Fruit fly (Drosophila melanogaster) whole organism, embryonic: ENCODE measurements around the gene Polr1C.

ENCODE experiments used
- CG10209 ChIP-seq: fragments of 200-800 bp; sonication (Bioruptor generic); optimal IDR thresholded peaks from 3 replicates; lab custom pipeline; 2017; ENCODE audit warnings: missing biosample characterization, mild to moderate bottlenecking, missing genetic modification characterization, missing genetic modification reagents
- CG10462 ChIP-seq: fragments of 200-800 bp; sonication (Bioruptor generic); optimal IDR thresholded peaks from 2 replicates; lab custom pipeline; 2016; ENCODE audit warnings: missing biosample characterization, missing genetic modification characterization
- CG12299 ChIP-seq: fragments of 200-800 bp; sonication (Bioruptor generic); optimal IDR thresholded peaks from 2 replicates; lab custom pipeline; 2018; ENCODE audit warnings: missing biosample characterization, mild to moderate bottlenecking, missing genetic modification characterization
- CG1233 ChIP-seq: fragments of 200-800 bp; sonication (Bioruptor generic); optimal IDR thresholded peaks from 4 replicates; lab custom pipeline; 2018; ENCODE audit warnings: missing biosample characterization, mild to moderate bottlenecking, missing genetic modification characterization
- CG12744 ChIP-seq: fragments of 200-800 bp; sonication (Bioruptor generic); optimal IDR thresholded peaks from 2 replicates; lab custom pipeline; 2016; ENCODE audit warnings: missing biosample characterization, missing genetic modification characterization
- CG13775 ChIP-seq: fragments of 200-800 bp; sonication (Bioruptor generic); optimal IDR thresholded peaks from 3 replicates; lab custom pipeline; 2017; ENCODE audit warnings: missing biosample characterization, mild to moderate bottlenecking, missing genetic modification characterization
- CG1603 ChIP-seq: fragments of 200-800 bp; sonication (Bioruptor generic); optimal IDR thresholded peaks from 2 replicates; lab custom pipeline; 2019; ENCODE audit warnings: missing biosample characterization, mild to moderate bottlenecking, missing genetic modification characterization, moderate library complexity
- CG17186 ChIP-seq: fragments of 200-800 bp; sonication (Bioruptor generic); optimal IDR thresholded peaks from 3 replicates; lab custom pipeline; 2017; ENCODE audit warnings: missing biosample characterization, missing genetic modification reagents, missing genetic modification characterization
- CG2199 ChIP-seq: fragments of 200-800 bp; sonication (Bioruptor generic); IDR thresholded peaks from 3 replicates; pipeline ENCODE4 v1.3.6; 2022; ENCODE audit warnings: missing biosample characterization, missing genetic modification characterization
- CG31388 ChIP-seq: fragments of 200-800 bp; sonication (Bioruptor generic); optimal IDR thresholded peaks from 2 replicates; lab custom pipeline; 2016; ENCODE audit warnings: missing biosample characterization, missing genetic modification characterization
- CG5180 ChIP-seq: fragments of 200-800 bp; sonication (Bioruptor generic); optimal IDR thresholded peaks from 3 replicates; lab custom pipeline; 2017; ENCODE audit warnings: missing biosample characterization, missing genetic modification characterization, mild to moderate bottlenecking, moderate library complexity, missing genetic modification reagents
- CG7357 ChIP-seq: fragments of 200-800 bp; sonication (Bioruptor generic); IDR thresholded peaks from 3 replicates; pipeline ENCODE4 v1.3.6; 2022; ENCODE audit warnings: missing biosample characterization, missing genetic modification characterization
- CG7786 ChIP-seq: fragments of 200-800 bp; sonication (Bioruptor generic); optimal IDR thresholded peaks from 2 replicates; lab custom pipeline; 2016; ENCODE audit warnings: missing biosample characterization, missing genetic modification characterization
- CG9437 ChIP-seq: fragments of 200-800 bp; sonication (Bioruptor generic); optimal IDR thresholded peaks from 2 replicates; lab custom pipeline; 2018; ENCODE audit warnings: missing biosample characterization, mild to moderate bottlenecking, missing genetic modification characterization
- CrebB ChIP-seq: fragments of 200-800 bp; sonication (Bioruptor generic); optimal IDR thresholded peaks from 3 replicates; lab custom pipeline; 2018; ENCODE audit warnings: missing biosample characterization, mild to moderate bottlenecking, missing genetic modification characterization
- Dad ChIP-seq: fragments of 200-800 bp; sonication (Bioruptor generic); optimal IDR thresholded peaks from 3 replicates; lab custom pipeline; 2016; ENCODE audit warnings: missing biosample characterization, missing genetic modification characterization
- Deaf1 ChIP-seq: fragments of 200-800 bp; optimal IDR thresholded peaks from 3 replicates; lab custom pipeline; 2019; ENCODE audit warnings: missing biosample characterization, mild to moderate bottlenecking, missing genetic modification characterization, moderate library complexity
- Dfd ChIP-seq, 2 experiments: fragments of >200 bp; optimal IDR thresholded peaks; 2 replicates each; lab custom pipeline; 2017; ENCODE audit warnings: missing biosample characterization in 2 of 2, missing genetic modification characterization in 2 of 2
- Dip2 ChIP-seq: fragments of 200-800 bp; sonication (Bioruptor generic); IDR thresholded peaks from 2 replicates; pipeline ENCODE4 v1.3.6; 2022; ENCODE audit warnings: missing biosample characterization, missing genetic modification characterization
- Elba2 ChIP-seq: fragments of 200-800 bp; sonication (Bioruptor generic); optimal IDR thresholded peaks from 3 replicates; lab custom pipeline; 2016; ENCODE audit warnings: missing biosample characterization, missing genetic modification characterization
- Lhr ChIP-seq: fragments of 200-800 bp; sonication (Bioruptor generic); optimal IDR thresholded peaks from 3 replicates; lab custom pipeline; 2017; ENCODE audit warnings: mild to moderate bottlenecking, missing biosample characterization, missing genetic modification reagents, missing genetic modification characterization
- Lpt ChIP-seq: fragments of >200 bp; optimal IDR thresholded peaks from 2 replicates; lab custom pipeline; 2018; ENCODE audit warnings: missing biosample characterization, missing genetic modification characterization
- MBD-R2 ChIP-seq: fragments of 200-800 bp; sonication (Bioruptor generic); IDR thresholded peaks from 2 replicates; pipeline ENCODE4 v1.3.6; 2022; ENCODE audit warnings: missing biosample characterization, missing genetic modification characterization
- NC2β ChIP-seq: fragments of 200-800 bp; sonication (Bioruptor generic); optimal IDR thresholded peaks from 2 replicates; lab custom pipeline; 2016; ENCODE audit warnings: missing biosample characterization, missing genetic modification characterization
- Neu2 ChIP-seq: fragments of 200-800 bp; sonication (Bioruptor generic); optimal IDR thresholded peaks from 3 replicates; lab custom pipeline; 2016; ENCODE audit warnings: missing biosample characterization, missing genetic modification characterization, borderline replicate concordance
- Opbp ChIP-seq: fragments of 200-800 bp; sonication (Bioruptor generic); IDR thresholded peaks from 3 replicates; pipeline ENCODE4 v1.3.6; 2022; ENCODE audit warnings: missing biosample characterization, missing genetic modification characterization; ENCODE audit not compliant: partially characterized antibody
- Usf ChIP-seq: fragments of 200-800 bp; sonication (Bioruptor generic); optimal IDR thresholded peaks from 2 replicates; lab custom pipeline; 2017; ENCODE audit warnings: missing genotype, missing biosample characterization, missing genetic modification characterization
- YL-1 ChIP-seq: fragments of 200-800 bp; sonication (Bioruptor generic); optimal IDR thresholded peaks from 3 replicates; lab custom pipeline; 2017; ENCODE audit warnings: missing biosample characterization, mild to moderate bottlenecking, missing genetic modification characterization
- ac ChIP-seq: fragments of 200-800 bp; sonication (Bioruptor generic); optimal IDR thresholded peaks from 3 replicates; lab custom pipeline; 2017; ENCODE audit warnings: missing biosample characterization, mild to moderate bottlenecking, missing genetic modification characterization
- ase ChIP-seq: fragments of 200-800 bp; sonication (Bioruptor generic); IDR thresholded peaks from 3 replicates; pipeline ENCODE4 v1.3.6; 2022; ENCODE audit warnings: missing biosample characterization, missing genetic modification characterization
- caup ChIP-seq: fragments of 200-800 bp; sonication (Bioruptor generic); optimal IDR thresholded peaks from 3 replicates; lab custom pipeline; 2017; ENCODE audit warnings: missing biosample characterization, mild to moderate bottlenecking, missing genetic modification characterization, moderate library complexity; ENCODE audit not compliant: severe bottlenecking
- chinmo ChIP-seq: fragments of 200-800 bp; sonication (Bioruptor generic); IDR thresholded peaks from 4 replicates; pipeline ENCODE4 v1.3.6; 2022; ENCODE audit warnings: missing biosample characterization, missing genetic modification characterization; ENCODE audit not compliant: partially characterized antibody
- chm ChIP-seq: fragments of 200-800 bp; sonication (Bioruptor generic); IDR thresholded peaks from 2 replicates; pipeline ENCODE4 v1.3.6; 2022; ENCODE audit warnings: missing biosample characterization, missing genetic modification characterization
- disco-r ChIP-seq: fragments of 200-800 bp; sonication (Bioruptor generic); optimal IDR thresholded peaks from 2 replicates; lab custom pipeline; 2016; ENCODE audit warnings: missing biosample characterization, missing genetic modification characterization
- esg ChIP-seq: fragments of 200-800 bp; sonication (Bioruptor generic); conservative IDR thresholded peaks from 2 replicates; pipeline ENCODE4 v1.3.6; 2022; ENCODE audit warnings: missing biosample characterization, missing genetic modification characterization
- fu2 ChIP-seq: fragments of 200-800 bp; sonication (Bioruptor generic); optimal IDR thresholded peaks from 2 replicates; lab custom pipeline; 2016; ENCODE audit warnings: missing biosample characterization, missing genetic modification characterization
- gcm ChIP-seq: fragments of 200-800 bp; sonication (Bioruptor generic); optimal IDR thresholded peaks from 2 replicates; lab custom pipeline; 2019; ENCODE audit warnings: missing biosample characterization, mild to moderate bottlenecking, missing genetic modification characterization, moderate library complexity
- grn ChIP-seq: fragments of 200-800 bp; sonication (Bioruptor generic); optimal IDR thresholded peaks from 3 replicates; lab custom pipeline; 2017; ENCODE audit warnings: missing biosample characterization, missing genetic modification characterization
- hb ChIP-seq: fragments of 200-800 bp; sonication (Bioruptor generic); IDR thresholded peaks from 3 replicates; pipeline ENCODE4 v1.3.6; 2022; ENCODE audit warnings: missing biosample characterization, missing genetic modification characterization; ENCODE audit not compliant: partially characterized antibody
- inv ChIP-seq: fragments of 200-800 bp; sonication (Bioruptor generic); IDR thresholded peaks from 2 replicates; pipeline ENCODE4 v1.3.6; 2022; ENCODE audit warnings: missing biosample characterization, missing genetic modification characterization; ENCODE audit not compliant: partially characterized antibody
- jigr1 ChIP-seq: fragments of 200-800 bp; sonication (Bioruptor generic); IDR thresholded peaks from 3 replicates; pipeline ENCODE4 v1.3.6; 2022; ENCODE audit warnings: missing biosample characterization, missing genetic modification characterization
- lola ChIP-seq, 3 experiments: fragments of >200 bp in 2 of 3; fragments of 200-800 bp in 1 of 3; sonication (Bioruptor generic) in 1 of 3; optimal IDR thresholded peaks; 2 replicates each; lab custom pipeline; 2017 to 2019; ENCODE audit warnings: missing biosample characterization in 3 of 3, missing genetic modification characterization in 3 of 3, mild to moderate bottlenecking in 1 of 3, moderate library complexity in 1 of 3
- lov ChIP-seq, 2 experiments: fragments of 200-800 bp in 1 of 2; fragments of >200 bp in 1 of 2; sonication (Bioruptor generic) in 1 of 2; IDR thresholded peaks in 1 of 2; optimal IDR thresholded peaks in 1 of 2; 2 replicates in 1 of 2; 3 replicates in 1 of 2; pipeline versions ENCODE4 v1.3.6 to Lab custom; 2017 to 2022; ENCODE audit warnings: missing biosample characterization in 1 of 2, missing genetic modification characterization in 1 of 2
- repo ChIP-seq: fragments of 200-800 bp; sonication (Bioruptor generic); optimal IDR thresholded peaks from 2 replicates; lab custom pipeline; 2016; ENCODE audit warnings: missing biosample characterization, missing genetic modification characterization
- sd ChIP-seq: fragments of 200-800 bp; sonication (Bioruptor generic); optimal IDR thresholded peaks from 3 replicates; lab custom pipeline; 2018; ENCODE audit warnings: missing biosample characterization, mild to moderate bottlenecking, missing genetic modification characterization, moderate library complexity
- tll ChIP-seq, 2 experiments: fragments of 200-800 bp in 1 of 2; fragments of >200 bp in 1 of 2; sonication (Bioruptor generic) in 1 of 2; optimal IDR thresholded peaks; 2 replicates each; lab custom pipeline; 2017 to 2019; ENCODE audit warnings: missing biosample characterization in 2 of 2, missing genetic modification characterization in 2 of 2, mild to moderate bottlenecking in 1 of 2, moderate library complexity in 1 of 2
- trem ChIP-seq: fragments of 200-800 bp; optimal IDR thresholded peaks from 3 replicates; lab custom pipeline; 2019; ENCODE audit warnings: missing biosample characterization, mild to moderate bottlenecking, missing genetic modification characterization, moderate library complexity
- wor ChIP-seq: fragments of 200-800 bp; sonication (Bioruptor generic); IDR thresholded peaks from 2 replicates; pipeline ENCODE4 v1.3.6; 2022; ENCODE audit warnings: missing biosample characterization, missing genetic modification characterization

The Polr1C gene

dm6 chr2L:4976988-4977551 lies 8.3 kb downstream of the Polr1C start, which contains the start of the genes Gmd and CG3792 (continued):
- TF ChIP-seq CG17186, result peak; percentile 63
- peak; percentile 94 for TF ChIP-seq Dad (GFP tag; lab: Kevin White, UChicago)
- peak; percentile 88 for TF ChIP-seq CG31388 (GFP tag; lab: Kevin White, UChicago)
- TF ChIP-seq CG9437, result peak; percentile 91
- peak; percentile 71 for TF ChIP-seq CG1603 (tag; lab: Kevin White, UChicago)
- peak; percentile 82 for TF ChIP-seq YL-1
- peak; percentile 93 for TF ChIP-seq sd (tag; lab: Kevin White, UChicago)
- peak; percentile 14 to 44 for TF ChIP-seq tll (GFP tag; optimal IDR thresholded peaks at IDR 0.05; lab: Kevin White, UChicago)
- peak; percentile 94 for TF ChIP-seq CG10209
- TF ChIP-seq MBD-R2, result peak; percentile 97
- no peak for TF ChIP-seq lov (optimal IDR thresholded peaks at IDR 0.05; lab: Kevin White, UChicago)
- TF ChIP-seq lov (GFP tag; IDR thresholded peaks at IDR 0.05; lab: Robert Waterston, UW), result peak; percentile 76; the same call in 2 of the 3 replicates
- TF ChIP-seq Deaf1 (tag; lab: Kevin White, UChicago), result no peak
- peak; percentile 36 for TF ChIP-seq Neu2 (GFP tag; lab: Kevin White, UChicago)
- peak; percentile 73 for TF ChIP-seq ac (GFP tag; lab: Kevin White, UChicago)
- peak; percentile 89 for TF ChIP-seq CG12299 (tag; lab: Kevin White, UChicago)
- peak; percentile 88 for TF ChIP-seq hb (GFP tag; lab: Robert Waterston, UW)
- TF ChIP-seq CG7786 (GFP tag; lab: Kevin White, UChicago), result peak; percentile 93
- peak; percentile 88 for TF ChIP-seq fu2 (GFP tag; lab: Kevin White, UChicago)
- TF ChIP-seq lola (GFP tag; optimal IDR thresholded peaks at IDR 0.05; lab: Kevin White, UChicago), result peak in 1 of 3 experiments; percentile 97
- no peak for TF ChIP-seq Lpt
- TF ChIP-seq NC2β, result peak; percentile 91
- peak; percentile 81 for TF ChIP-seq Lhr (GFP tag; lab: Kevin White, UChicago)
- peak; percentile 77 for TF ChIP-seq CrebB
- TF ChIP-seq Elba2 (GFP tag; lab: Kevin White, UChicago), result peak; percentile 90
- peak; percentile 84 for TF ChIP-seq inv (GFP tag; lab: Robert Waterston, UW)
- peak; percentile 94 for TF ChIP-seq CG1233 (GFP tag; lab: Kevin White, UChicago)
- TF ChIP-seq chm (GFP tag; lab: Robert Waterston, UW), result peak; percentile 91
- TF ChIP-seq gcm (GFP tag; lab: Kevin White, UChicago), result peak; percentile 81
- peak; percentile 96 for TF ChIP-seq CG12744 (GFP tag; lab: Kevin White, UChicago)
- TF ChIP-seq ase (GFP tag; lab: Robert Waterston, UW), result peak; percentile 94
- TF ChIP-seq CG7357 (GFP tag; lab: Robert Waterston, UW), result peak; percentile 90
- TF ChIP-seq esg (GFP tag; lab: Robert Waterston, UW), result peak; percentile 95
- no peak for TF ChIP-seq chinmo (GFP tag; lab: Robert Waterston, UW)
- TF ChIP-seq CG10462, result peak; percentile 91
- TF ChIP-seq CG13775 (GFP tag; lab: Kevin White, UChicago), result peak; percentile 96
- peak; percentile 53; the same call in 2 of the 3 replicates for TF ChIP-seq Opbp
- peak; percentile 87 for TF ChIP-seq Usf
- TF ChIP-seq trem, result peak; percentile 94
- TF ChIP-seq grn (GFP tag; lab: Kevin White, UChicago), result peak; percentile 59
- peak; percentile 90 for TF ChIP-seq caup
- TF ChIP-seq repo (GFP tag; lab: Kevin White, UChicago), result peak; percentile 86
- TF ChIP-seq CG2199 (GFP tag; lab: Robert Waterston, UW), result peak; percentile 81; the same call in 1 of the 3 replicates
- TF ChIP-seq wor (GFP tag; lab: Robert Waterston, UW), result peak; percentile 95
- peak; percentile 59; the same call in 1 of the 2 replicates for TF ChIP-seq Dip2 (GFP tag; lab: Robert Waterston, UW)
- peak; percentile 91 for TF ChIP-seq jigr1 (GFP tag; lab: Robert Waterston, UW)
- peak; percentile 85 for TF ChIP-seq disco-r (GFP tag; lab: Kevin White, UChicago)
- TF ChIP-seq CG5180 (GFP tag; lab: Kevin White, UChicago), result no peak
- TF ChIP-seq Dfd (GFP tag; optimal IDR thresholded peaks at IDR 0.05; lab: Kevin White, UChicago), result no peak
